Fruit fly (Drosophila melanogaster) whole organism, prepupa: Measurements from ENCODE around the gene CG15715.

ENCODE experiments used
- CG11902 ChIP-seq: fragments of 200-800 bp; sonication (Bioruptor generic); optimal IDR thresholded peaks from 3 replicates; lab custom pipeline; 2016; ENCODE audit warnings: missing biosample characterization, missing genetic modification characterization
- CG3919 ChIP-seq: fragments of 200-800 bp; sonication (Bioruptor generic); optimal IDR thresholded peaks from 3 replicates; lab custom pipeline; 2016; ENCODE audit warnings: missing biosample characterization, missing genetic modification characterization
- CG4318 ChIP-seq: fragments of 200-800 bp; sonication (Bioruptor generic); optimal IDR thresholded peaks from 3 replicates; lab custom pipeline; 2017; ENCODE audit warnings: missing biosample characterization, mild to moderate bottlenecking, missing genetic modification characterization
- CG6854 ChIP-seq: fragments of 200-800 bp; sonication (Bioruptor generic); optimal IDR thresholded peaks from 2 replicates; lab custom pipeline; 2017; ENCODE audit warnings: missing biosample characterization, mild to moderate bottlenecking, missing genetic modification characterization

dm6 chr3L:15826347-15826984, 10.8 kb downstream of the CG15715 start, which contains the start of the genes DCP2 and dbo:
- peak; percentile 57 for TF ChIP-seq CG3919 (GFP tag; lab: Kevin White, UChicago)
- TF ChIP-seq CG6854: no peak
- peak; percentile 2 for TF ChIP-seq CG11902 (GFP tag; lab: Kevin White, UChicago)
- TF ChIP-seq CG4318: peak; percentile 49
